Worm (Caenorhabditis elegans) whole organism, young adult: ENCODE results near the gene str-261.
A peak's percentile ranks its signal among the peaks of the same experiment; 100 is the strongest.

Experiments
- C06A6.2 ChIP-seq: fragments of 200-800 bp; sonication (Bioruptor generic); conservative IDR thresholded peaks from 2 replicates; pipeline ENCODE4 v1.3.6; 2022; ENCODE audit warnings: missing genetic modification characterization, missing compliant biosample characterization
- D2030.7 ChIP-seq: fragments of 200-800 bp; sonication (Bioruptor generic); IDR thresholded peaks from 2 replicates; pipeline ENCODE4 v1.3.6; 2022; ENCODE audit warnings: missing genetic modification reagents, missing genetic modification characterization, missing compliant biosample characterization
- F23B12.7 ChIP-seq: sonication (generic microtip); optimal IDR thresholded peaks from 2 replicates; lab custom pipeline; 2017; ENCODE audit warnings: missing genetic modification characterization, mild to moderate bottlenecking, missing compliant biosample characterization, antibody characterized with exemption, moderate library complexity; ENCODE audit not compliant: insufficient read depth
- F37B4.10 ChIP-seq: fragments of 200-800 bp; sonication (Bioruptor generic); IDR thresholded peaks from 2 replicates; pipeline ENCODE4 v1.3.6; 2022; ENCODE audit warnings: missing genetic modification characterization, missing compliant biosample characterization
- F52B5.7 ChIP-seq: sonication (generic microtip); optimal IDR thresholded peaks from 2 replicates; lab custom pipeline; 2016; ENCODE audit warnings: mild to moderate bottlenecking, missing genetic modification characterization, missing compliant biosample characterization
- F57A8.1 ChIP-seq: fragments of 200-800 bp; sonication (Bioruptor generic); optimal IDR thresholded peaks from 2 replicates; lab custom pipeline; 2018; ENCODE audit warnings: mild to moderate bottlenecking, missing genetic modification characterization, moderate library complexity, missing compliant biosample characterization
- Y56A3A.18 ChIP-seq: fragments of 200-800 bp; sonication (Bioruptor generic); IDR thresholded peaks from 2 replicates; pipeline ENCODE4 v1.3.6; 2022; ENCODE audit warnings: missing genetic modification reagents, missing genetic modification characterization, missing compliant biosample characterization
- Y95B8A.8 ChIP-seq: fragments of 200-800 bp; sonication (Bioruptor generic); IDR thresholded peaks from 2 replicates; pipeline ENCODE4 v1.3.6; 2022; ENCODE audit warnings: missing genetic modification reagents, missing genetic modification characterization, missing compliant biosample characterization
- ZK185.1 ChIP-seq: sonication (generic microtip); optimal IDR thresholded peaks from 2 replicates; lab custom pipeline; 2016; ENCODE audit warnings: mild to moderate bottlenecking, missing genetic modification characterization, missing compliant biosample characterization; ENCODE audit not compliant: poor library complexity, severe bottlenecking
- ama-1 ChIP-seq, 3 experiments: fragments of 150-350 bp in 1 of 3; sonication (generic microtip) in 2 of 3; optimal IDR thresholded peaks; 2 replicates each; lab custom pipeline; 2014 to 2018; ENCODE audit warnings: missing biosample characterization in 2 of 3, missing genetic modification characterization in 2 of 3, missing genetic modification reagents in 2 of 3
- aptf-2 ChIP-seq: fragments of 200-800 bp; sonication (Bioruptor generic); conservative IDR thresholded peaks from 2 replicates; pipeline ENCODE4 v1.3.6; 2022; ENCODE audit warnings: missing genetic modification reagents, missing genetic modification characterization, missing compliant biosample characterization
- attf-3 ChIP-seq: fragments of 200-800 bp; sonication (Bioruptor generic); conservative IDR thresholded peaks from 2 replicates; pipeline ENCODE4 v1.3.6; 2022; ENCODE audit warnings: missing genetic modification reagents, missing genetic modification characterization, missing compliant biosample characterization
- ccch-3 ChIP-seq: fragments of 200-800 bp; sonication (Bioruptor generic); optimal IDR thresholded peaks from 2 replicates; lab custom pipeline; 2018; ENCODE audit warnings: mild to moderate bottlenecking, missing genetic modification characterization, missing compliant biosample characterization
- cebp-2 ChIP-seq: fragments of 200-800 bp; sonication (Bioruptor generic); IDR thresholded peaks from 2 replicates; pipeline ENCODE4 v1.3.6; 2022; ENCODE audit warnings: missing genetic modification characterization, missing compliant biosample characterization
- chd-7 ChIP-seq: sonication (generic microtip); optimal IDR thresholded peaks from 2 replicates; lab custom pipeline; 2016; ENCODE audit warnings: mild to moderate bottlenecking, missing genetic modification characterization, moderate library complexity, missing compliant biosample characterization
- dpff-1 ChIP-seq: sonication (generic microtip); optimal IDR thresholded peaks from 2 replicates; lab custom pipeline; 2017; ENCODE audit warnings: mild to moderate bottlenecking, missing genetic modification characterization, missing compliant biosample characterization
- dpl-1 ChIP-seq: fragments of 150-350 bp; optimal IDR thresholded peaks from 2 replicates; lab custom pipeline; 2014; ENCODE audit warnings: missing biosample characterization, missing genetic modification reagents, missing genetic modification characterization
- egl-44 ChIP-seq: fragments of 200-800 bp; sonication (Bioruptor generic); IDR thresholded peaks from 2 replicates; pipeline ENCODE4 v1.3.6; 2022; ENCODE audit warnings: missing genetic modification reagents, missing genetic modification characterization, missing compliant biosample characterization
- egrh-3 ChIP-seq: fragments of 200-800 bp; sonication (Bioruptor generic); IDR thresholded peaks from 2 replicates; pipeline ENCODE4 v1.3.6; 2022; ENCODE audit warnings: missing genetic modification reagents, missing genetic modification characterization, missing compliant biosample characterization
- ets-4 ChIP-seq: fragments of 200-800 bp; sonication (Bioruptor generic); optimal IDR thresholded peaks from 2 replicates; lab custom pipeline; 2018; ENCODE audit warnings: mild to moderate bottlenecking, missing genetic modification characterization, missing compliant biosample characterization
- hlh-26 ChIP-seq: fragments of 200-800 bp; sonication (Bioruptor generic); conservative IDR thresholded peaks from 2 replicates; pipeline ENCODE4 v1.3.6; 2022; ENCODE audit warnings: missing genetic modification reagents, missing genetic modification characterization, missing compliant biosample characterization
- hsf-1 ChIP-seq: fragments of 200-800 bp; sonication (Bioruptor generic); IDR thresholded peaks from 2 replicates; pipeline ENCODE4 v1.3.6; 2022; ENCODE audit warnings: missing genetic modification reagents, missing genetic modification characterization, missing compliant biosample characterization
- lsy-27 ChIP-seq: sonication (generic microtip); optimal IDR thresholded peaks from 2 replicates; lab custom pipeline; 2017; ENCODE audit warnings: missing genetic modification characterization, mild to moderate bottlenecking, missing compliant biosample characterization, antibody characterized with exemption, missing genotype, borderline replicate concordance; ENCODE audit not compliant: insufficient read depth
- madf-10 ChIP-seq: sonication (generic microtip); optimal IDR thresholded peaks from 2 replicates; lab custom pipeline; 2016; ENCODE audit warnings: mild to moderate bottlenecking, missing genetic modification characterization, missing compliant biosample characterization
- madf-3 ChIP-seq: fragments of 200-800 bp; sonication (Bioruptor generic); IDR thresholded peaks from 2 replicates; pipeline ENCODE4 v1.3.6; 2022; ENCODE audit warnings: missing genetic modification reagents, missing genetic modification characterization, missing compliant biosample characterization
- madf-6 ChIP-seq: fragments of 200-800 bp; sonication (Bioruptor generic); IDR thresholded peaks from 2 replicates; pipeline ENCODE4 v1.3.6; 2022; ENCODE audit warnings: missing genetic modification reagents, missing genetic modification characterization, missing compliant biosample characterization
- madf-8 ChIP-seq: fragments of 200-800 bp; sonication (Bioruptor generic); conservative IDR thresholded peaks from 2 replicates; pipeline ENCODE4 v1.3.6; 2022; ENCODE audit warnings: missing genetic modification reagents, missing genetic modification characterization, missing compliant biosample characterization
- mes-4 ChIP-seq: sonication (generic microtip); optimal IDR thresholded peaks from 2 replicates; lab custom pipeline; 2016; ENCODE audit warnings: missing genotype, missing genetic modification characterization, missing compliant biosample characterization
- nfya-2 ChIP-seq: fragments of 200-800 bp; sonication (Bioruptor generic); IDR thresholded peaks from 2 replicates; pipeline ENCODE4 v1.3.6; 2022; ENCODE audit warnings: missing genetic modification reagents, missing genetic modification characterization, missing compliant biosample characterization
- nhr-179 ChIP-seq: sonication (generic microtip); optimal IDR thresholded peaks from 2 replicates; lab custom pipeline; 2016; ENCODE audit warnings: mild to moderate bottlenecking, missing genetic modification characterization, missing compliant biosample characterization
- pbrm-1 ChIP-seq: fragments of 200-800 bp; sonication (Bioruptor generic); IDR thresholded peaks from 2 replicates; pipeline ENCODE4 v1.3.6; 2022; ENCODE audit warnings: missing genetic modification reagents, missing genetic modification characterization, missing compliant biosample characterization
- sdz-38 ChIP-seq: sonication (generic microtip); optimal IDR thresholded peaks from 2 replicates; lab custom pipeline; 2016; ENCODE audit warnings: missing genotype, missing genetic modification characterization, missing compliant biosample characterization
- snpc-1.3 ChIP-seq: sonication (generic microtip); optimal IDR thresholded peaks from 2 replicates; lab custom pipeline; 2017; ENCODE audit warnings: missing genetic modification characterization, mild to moderate bottlenecking, missing compliant biosample characterization, antibody characterized with exemption, moderate library complexity, missing genotype, missing genetic modification reagents; ENCODE audit not compliant: insufficient read depth
- snpc-4 ChIP-seq, 5 experiments: fragments of 150-350 bp in 1 of 5; sonication (generic microtip) in 4 of 5; optimal IDR thresholded peaks; 2 replicates each; lab custom pipeline; 2014 to 2018; ENCODE audit warnings: missing genetic modification characterization in 5 of 5, missing biosample characterization in 3 of 5, antibody characterized with exemption in 2 of 5, mild to moderate bottlenecking in 2 of 5, missing compliant biosample characterization in 2 of 5, missing genotype in 2 of 5, moderate library complexity in 2 of 5, missing genetic modification reagents in 1 of 5
- somi-1 ChIP-seq: fragments of 200-800 bp; sonication (Bioruptor generic); optimal IDR thresholded peaks from 2 replicates; lab custom pipeline; 2018; ENCODE audit warnings: mild to moderate bottlenecking, missing genetic modification characterization, missing compliant biosample characterization
- tbp1 ChIP-seq: fragments of 200-800 bp; sonication (Bioruptor generic); optimal IDR thresholded peaks from 2 replicates; lab custom pipeline; 2018; ENCODE audit warnings: mild to moderate bottlenecking, missing genetic modification characterization, missing compliant biosample characterization
- tlf-1 ChIP-seq: fragments of 200-800 bp; sonication (Bioruptor generic); optimal IDR thresholded peaks from 2 replicates; lab custom pipeline; 2018; ENCODE audit warnings: mild to moderate bottlenecking, missing genetic modification characterization, missing compliant biosample characterization
- unc-62 ChIP-seq: fragments of 150-350 bp; optimal IDR thresholded peaks from 2 replicates; lab custom pipeline; 2014; ENCODE audit warnings: missing biosample characterization, missing genetic modification reagents, missing genetic modification characterization
- zim-3 ChIP-seq: sonication (generic microtip); optimal IDR thresholded peaks from 2 replicates; lab custom pipeline; 2017; ENCODE audit warnings: mild to moderate bottlenecking, missing genetic modification characterization, moderate library complexity, missing compliant biosample characterization
- ztf-25 ChIP-seq: fragments of 200-800 bp; sonication (Bioruptor generic); IDR thresholded peaks from 2 replicates; pipeline ENCODE4 v1.3.6; 2022; ENCODE audit warnings: missing genetic modification reagents, missing genetic modification characterization, missing compliant biosample characterization
- ztf-26 ChIP-seq: sonication (generic microtip); optimal IDR thresholded peaks from 2 replicates; lab custom pipeline; 2017; ENCODE audit warnings: missing genetic modification characterization, missing compliant biosample characterization
- ztf-28 ChIP-seq: fragments of 200-800 bp; sonication (Bioruptor generic); IDR thresholded peaks from 2 replicates; pipeline ENCODE4 v1.3.6; 2022; ENCODE audit warnings: missing genetic modification reagents, missing genetic modification characterization, missing compliant biosample characterization

str-261 gene

ce11 chrIII:11090112-11090648 is 15.9 kb downstream of the str-261 start (continued):
- TF ChIP-seq tlf-1 (peak; percentile 62), ztf-28 (GFP tag; lab: Robert Waterston, UW) (no peak; the same call in 1 of the 2 replicates), aptf-2 (GFP tag; lab: Robert Waterston, UW) (0 out of 2 replicates have a peak, but pooled peaks have one; percentile 34), F57A8.1 (GFP tag; lab: Kevin White, UChicago) (no peak), dpff-1 (tag; lab: Kevin White, UChicago) (peak; percentile 31), zim-3 (tag; lab: Kevin White, UChicago) (peak; percentile 27), nfya-2 (GFP tag; lab: Robert Waterston, UW) (0 out of 2 replicates have a peak, but pooled peaks have one; percentile 4), cebp-2 (GFP tag; lab: Robert Waterston, UW) (no peak), madf-10 (tag; lab: Kevin White, UChicago) (no peak), unc-62 (GFP tag; lab: Kevin White, UChicago) (no peak), pbrm-1 (GFP tag; lab: Robert Waterston, UW) (peak; percentile 92), madf-3 (GFP tag; lab: Robert Waterston, UW) (0 out of 2 replicates have a peak, but pooled peaks have one; percentile 62), D2030.7 (GFP tag; lab: Robert Waterston, UW) (peak; percentile 89), ztf-26 (tag; lab: Kevin White, UChicago) (peak; percentile 26), tbp1 (GFP tag; lab: Kevin White, UChicago) (peak; percentile 78), mes-4 (peak; percentile 35), snpc-1.3 (peak; percentile 92), F52B5.7 (tag; lab: Kevin White, UChicago) (peak; percentile 82), madf-8 (GFP tag; lab: Robert Waterston, UW) (peak; percentile 56), F23B12.7 (peak; percentile 46), ztf-25 (GFP tag; lab: Robert Waterston, UW) (peak; percentile 68; the same call in 1 of the 2 replicates), somi-1 (no peak), hsf-1 (GFP tag; lab: Robert Waterston, UW) (peak; percentile 52), nhr-179 (tag; lab: Kevin White, UChicago) (no peak), Y56A3A.18 (GFP tag; lab: Robert Waterston, UW) (peak; percentile 57; the same call in 1 of the 2 replicates), lsy-27 (no peak), snpc-4 (GFP tag; optimal IDR thresholded peaks at IDR 0.05; lab: Kevin White, UChicago) (peak; percentile 94), snpc-4 (tag; optimal IDR thresholded peaks at IDR 0.05; lab: Kevin White, UChicago) (peak; percentile 96 to 99 (median 98)), F37B4.10 (0 out of 2 replicates have a peak, but pooled peaks have one; percentile 12), dpl-1 (no peak), egrh-3 (GFP tag; lab: Robert Waterston, UW) (no peak), ZK185.1 (tag; lab: Kevin White, UChicago) (peak; percentile 36), chd-7 (tag; lab: Kevin White, UChicago) (peak; percentile 79), madf-6 (GFP tag; lab: Robert Waterston, UW) (peak; percentile 71), hlh-26 (GFP tag; lab: Robert Waterston, UW) (no peak), ama-1 (optimal IDR thresholded peaks at IDR 0.05; lab: Kevin White, UChicago) (peak; percentile 97), ama-1 (GFP tag; optimal IDR thresholded peaks at IDR 0.05; lab: Kevin White, UChicago) (no peak), Y95B8A.8 (GFP tag; lab: Robert Waterston, UW) (peak; percentile 69; the same call in 1 of the 2 replicates), sdz-38 (tag; lab: Kevin White, UChicago) (no peak), ets-4 (GFP tag; lab: Kevin White, UChicago) (no peak), attf-3 (GFP tag; lab: Robert Waterston, UW) (no peak), egl-44 (GFP tag; lab: Robert Waterston, UW) (0 out of 2 replicates have a peak, but pooled peaks have one; percentile 45), ccch-3 (no peak), C06A6.2 (GFP tag; lab: Robert Waterston, UW) (peak; percentile 38; the same call in 1 of the 2 replicates)
